Fruit fly (Drosophila melanogaster) S2 (cell line): ENCODE measurements around the gene CG13031.

ENCODE experiments used
- CG8478 ChIP-seq: fragments of >200 bp; optimal IDR thresholded peaks from 2 replicates; lab custom pipeline; 2018
- CTCF ChIP-seq, 2 experiments: fragments of >200 bp; optimal IDR thresholded peaks; 2 replicates each; lab custom pipeline; 2018

dm6 chr3L:16714193-16714538 lies 10.5 kb upstream of the CG13031 start:
- TF ChIP-seq CG8478 (lab: Kevin White, UChicago) (no peak), CTCF (optimal IDR thresholded peaks at IDR 0.05; lab: Kevin White, UChicago) (no peak)
